In the genomic region with DNA sequence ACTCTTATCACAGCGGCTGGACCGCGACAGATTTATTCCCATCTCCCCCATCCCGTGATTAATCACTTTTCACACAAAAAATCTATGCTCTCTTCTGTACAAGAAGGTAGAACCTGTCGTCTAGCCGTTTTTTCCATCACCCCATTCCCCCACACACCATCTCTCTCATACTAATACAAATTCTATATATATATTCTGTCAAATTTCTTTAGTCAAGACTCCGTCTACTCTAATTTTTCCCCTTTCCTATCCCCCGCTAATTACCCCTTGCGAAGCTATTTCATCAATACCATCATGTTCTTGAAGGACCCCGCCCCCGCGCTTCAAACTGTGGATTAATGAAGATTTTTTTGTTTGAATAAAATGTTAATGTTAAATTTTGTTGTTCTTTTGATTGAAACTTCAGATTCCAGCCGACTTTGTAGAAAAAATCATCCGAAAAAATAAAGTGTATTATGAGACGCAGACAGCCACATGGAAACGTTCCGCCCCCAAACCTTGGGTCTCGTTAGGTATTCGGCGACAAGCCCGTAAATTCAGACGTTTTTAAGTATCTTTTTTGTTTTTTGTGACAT, we compare ENCODE assay signal across 8 worm cellular contexts.
A peak's percentile ranks its signal among the peaks of the same experiment; 100 is the strongest.
TF ChIP-seq lines count a peak whose summit lies in the region.

No protein-coding gene starts in this region.

TF ChIP-seq in whole organism, L1 larva, 84 proteins besides CTCF, POLR2A, EP300 and RAD21 (continues in another document):
- no peak for TF ChIP-seq mef-2 (tag; optimal IDR thresholded peaks at IDR 0.05; lab: Kevin White, UChicago)
- TF ChIP-seq swsn-7 (tag; optimal IDR thresholded peaks at IDR 0.05; lab: Kevin White, UChicago): peak; percentile 14
- peak in 1 of 2 experiments; percentile 21 for TF ChIP-seq lin-35 (GFP tag; optimal IDR thresholded peaks at IDR 0.05; lab: Kevin White, UChicago)
- no peak for TF ChIP-seq unc-30 (tag; optimal IDR thresholded peaks at IDR 0.05; lab: Kevin White, UChicago)
- peak; percentile 55 for TF ChIP-seq grh-1 (GFP tag; IDR thresholded peaks at IDR 0.05; lab: Robert Waterston, UW)
- TF ChIP-seq nhr-85 (tag; lab: Kevin White, UChicago): peak; percentile 82
- TF ChIP-seq nhr-20 (tag; optimal IDR thresholded peaks at IDR 0.05; lab: Kevin White, UChicago): peak; percentile 26
- peak in 1 of 2 experiments; percentile 21 for TF ChIP-seq efl-1 (optimal IDR thresholded peaks at IDR 0.05; lab: Kevin White, UChicago)
- peak in 1 of 2 experiments; percentile 92 for TF ChIP-seq efl-1 (GFP tag; optimal IDR thresholded peaks at IDR 0.05 in 1 of 2; lab: Kevin White, UChicago)
- TF ChIP-seq elt-2 (tag; optimal IDR thresholded peaks at IDR 0.05; lab: Kevin White, UChicago): peak; percentile 61

TF ChIP-seq in whole organism, L2 larva, 48 proteins besides CTCF, POLR2A, EP300 and RAD21 (continues in another document):
- no peak for TF ChIP-seq lin-11 (tag; optimal IDR thresholded peaks at IDR 0.05; lab: Kevin White, UChicago)
- peak; percentile 65 for TF ChIP-seq crh-2 (tag; optimal IDR thresholded peaks at IDR 0.05; lab: Kevin White, UChicago)
- TF ChIP-seq alr-1 (tag; optimal IDR thresholded peaks at IDR 0.05; lab: Kevin White, UChicago): no peak
- no peak for TF ChIP-seq nhr-237 (tag; optimal IDR thresholded peaks at IDR 0.05; lab: Kevin White, UChicago)
- peak; percentile 62 for TF ChIP-seq nhr-25 (tag; optimal IDR thresholded peaks at IDR 0.05; lab: Kevin White, UChicago)
- TF ChIP-seq unc-62 (GFP tag; optimal IDR thresholded peaks at IDR 0.05; lab: Kevin White, UChicago): no peak
- TF ChIP-seq gmeb-1 (tag; optimal IDR thresholded peaks at IDR 0.05; lab: Kevin White, UChicago): peak; percentile 41
- TF ChIP-seq ztf-11 (tag; optimal IDR thresholded peaks at IDR 0.05; lab: Kevin White, UChicago): no peak
- no peak for TF ChIP-seq nhr-23 (tag; optimal IDR thresholded peaks at IDR 0.05; lab: Kevin White, UChicago)
- TF ChIP-seq blmp-1 (tag; optimal IDR thresholded peaks at IDR 0.05; lab: Kevin White, UChicago; ENCODE audit: insufficient read depth): no peak
- TF ChIP-seq fos-1 (tag; optimal IDR thresholded peaks at IDR 0.05; lab: Kevin White, UChicago): peak; percentile 5

TF ChIP-seq in whole organism, L3 larva, 47 proteins besides CTCF, POLR2A, EP300 and RAD21 (continues in another document):
- TF ChIP-seq ama-1 (optimal IDR thresholded peaks at IDR 0.05; lab: Kevin White, UChicago) (peak; percentile 92), nhr-67 (tag; optimal IDR thresholded peaks at IDR 0.05; lab: Kevin White, UChicago) (no peak), elt-2 (tag; optimal IDR thresholded peaks at IDR 0.05; lab: Kevin White, UChicago) (peak; percentile 36), hmg-11 (tag; optimal IDR thresholded peaks at IDR 0.05; lab: Kevin White, UChicago) (no peak), pqm-1 (tag; optimal IDR thresholded peaks at IDR 0.05; lab: Kevin White, UChicago) (no peak), R02D3.7 (tag; optimal IDR thresholded peaks at IDR 0.05; lab: Kevin White, UChicago) (peak; percentile 56), nhr-11 (tag; optimal IDR thresholded peaks at IDR 0.05; lab: Kevin White, UChicago) (no peak), nhr-25 (tag; optimal IDR thresholded peaks at IDR 0.05; lab: Kevin White, UChicago) (peak; percentile 40), tbx-2 (tag; optimal IDR thresholded peaks at IDR 0.05; lab: Kevin White, UChicago) (peak; percentile 27), jun-1 (tag; optimal IDR thresholded peaks at IDR 0.05; lab: Kevin White, UChicago) (peak; percentile 44), fos-1 (tag; optimal IDR thresholded peaks at IDR 0.05; lab: Kevin White, UChicago) (no peak)

TF ChIP-seq in whole organism, L4 larva, 104 proteins besides CTCF, POLR2A, EP300 and RAD21 (continues in another document):
- TF ChIP-seq unc-62 (GFP tag; optimal IDR thresholded peaks at IDR 0.05 in 1 of 2; lab: Kevin White, UChicago) (no peak), unc-62 (tag; optimal IDR thresholded peaks at IDR 0.05; lab: Kevin White, UChicago) (no peak), lsy-2 (tag; optimal IDR thresholded peaks at IDR 0.05; lab: Kevin White, UChicago) (peak in 1 of 2 experiments; percentile 52), mdl-1 (tag; optimal IDR thresholded peaks at IDR 0.05; lab: Kevin White, UChicago) (peak in 1 of 2 experiments; percentile 18), nhr-10 (tag; optimal IDR thresholded peaks at IDR 0.05; lab: Kevin White, UChicago) (peak; percentile 76), nhr-42 (GFP tag; IDR thresholded peaks at IDR 0.05; lab: Robert Waterston, UW) (peak; percentile 27; the same call in 1 of the 2 replicates), unc-130 (GFP tag; optimal IDR thresholded peaks at IDR 0.05; lab: Kevin White, UChicago) (no peak), ama-1 (optimal IDR thresholded peaks at IDR 0.05; lab: Kevin White, UChicago) (peak; percentile 86), nhr-237 (tag; optimal IDR thresholded peaks at IDR 0.05; lab: Kevin White, UChicago) (no peak), spr-1 (tag; optimal IDR thresholded peaks at IDR 0.05; lab: Kevin White, UChicago) (no peak), F10B5.3 (tag; optimal IDR thresholded peaks at IDR 0.05; lab: Kevin White, UChicago) (no peak)

TF ChIP-seq in whole organism, late embryonic, 69 proteins besides CTCF, POLR2A, EP300 and RAD21:
- TF ChIP-seq ama-1 (optimal IDR thresholded peaks at IDR 0.05; lab: Kevin White, UChicago): peak; percentile 53
- no peak for TF ChIP-seq C38D4.7 (GFP tag; optimal IDR thresholded peaks at IDR 0.05; lab: Kevin White, UChicago)
TF ChIP-seq in whole organism, late embryonic: peak in this region for 1.

TF ChIP-seq in whole organism, midembryonic, 9 proteins besides CTCF, POLR2A, EP300 and RAD21:
- TF ChIP-seq ref-1 (GFP tag; conservative IDR thresholded peaks at IDR 0.05; lab: Robert Waterston, UW) (no peak), ztf-23 (GFP tag; IDR thresholded peaks at IDR 0.05; lab: Robert Waterston, UW) (0 out of 2 replicates have a peak, but pooled peaks have one; percentile 52)
TF ChIP-seq in whole organism, midembryonic: peak in this region for 1.

TF ChIP-seq in whole organism, mixed stage, embryonic, 35 proteins besides CTCF, POLR2A, EP300 and RAD21:
- TF ChIP-seq nhr-2 (tag; optimal IDR thresholded peaks at IDR 0.05; lab: Kevin White, UChicago): no peak
- TF ChIP-seq M03D4.4 (tag; optimal IDR thresholded peaks at IDR 0.05; lab: Kevin White, UChicago): peak; percentile 18
- no peak for TF ChIP-seq lsy-2 (tag; optimal IDR thresholded peaks at IDR 0.05; lab: Kevin White, UChicago)

TF ChIP-seq in whole organism, young adult, 124 proteins besides CTCF, POLR2A, EP300 and RAD21 (continues in another document):
- TF ChIP-seq sea-2 (GFP tag; IDR thresholded peaks at IDR 0.05; lab: Robert Waterston, UW) (no peak), snpc-3.4 (tag; optimal IDR thresholded peaks at IDR 0.05; lab: Kevin White, UChicago) (peak; percentile 7), F57C9.4 (tag; optimal IDR thresholded peaks at IDR 0.05; lab: Kevin White, UChicago) (peak; percentile 52), F10E7.11 (tag; optimal IDR thresholded peaks at IDR 0.05; lab: Kevin White, UChicago) (peak; percentile 65), lir-1 (GFP tag; conservative IDR thresholded peaks at IDR 0.05; lab: Robert Waterston, UW) (0 out of 2 replicates have a peak, but pooled peaks have one; percentile 12), attf-3 (GFP tag; conservative IDR thresholded peaks at IDR 0.05; lab: Robert Waterston, UW) (no peak), madf-6 (GFP tag; IDR thresholded peaks at IDR 0.05; lab: Robert Waterston, UW) (peak; percentile 46; the same call in 1 of the 2 replicates), aptf-2 (GFP tag; conservative IDR thresholded peaks at IDR 0.05; lab: Robert Waterston, UW) (no peak), die-1 (tag; optimal IDR thresholded peaks at IDR 0.05; lab: Kevin White, UChicago) (no peak), snpc-4 (GFP tag; optimal IDR thresholded peaks at IDR 0.05; lab: Kevin White, UChicago) (no peak), snpc-4 (tag; optimal IDR thresholded peaks at IDR 0.05; lab: Kevin White, UChicago) (peak in 1 of 4 experiments; percentile 12), nhr-90 (tag; optimal IDR thresholded peaks at IDR 0.05; lab: Kevin White, UChicago) (peak; percentile 52), ccch-3 (GFP tag; optimal IDR thresholded peaks at IDR 0.05; lab: Kevin White, UChicago) (no peak), dpff-1 (tag; optimal IDR thresholded peaks at IDR 0.05; lab: Kevin White, UChicago) (peak; percentile 46), tlf-1 (GFP tag; optimal IDR thresholded peaks at IDR 0.05; lab: Kevin White, UChicago) (peak; percentile 1), chd-7 (tag; optimal IDR thresholded peaks at IDR 0.05; lab: Kevin White, UChicago) (peak; percentile 65), gei-17 (GFP tag; optimal IDR thresholded peaks at IDR 0.05; lab: Kevin White, UChicago) (peak; percentile 62), hmg-20 (GFP tag; IDR thresholded peaks at IDR 0.05; lab: Robert Waterston, UW) (peak; percentile 62; the same call in 1 of the 2 replicates), madf-10 (tag; optimal IDR thresholded peaks at IDR 0.05; lab: Kevin White, UChicago) (peak; percentile 50), madf-8 (GFP tag; conservative IDR thresholded peaks at IDR 0.05; lab: Robert Waterston, UW) (no peak), ekl-4 (GFP tag; IDR thresholded peaks at IDR 0.05; lab: Robert Waterston, UW) (peak; percentile 85), hrde-1 (tag; optimal IDR thresholded peaks at IDR 0.05; lab: Kevin White, UChicago; ENCODE audit: borderline replicate concordance) (peak; percentile 29), nhr-179 (tag; optimal IDR thresholded peaks at IDR 0.05; lab: Kevin White, UChicago) (peak; percentile 63), let-526 (GFP tag; IDR thresholded peaks at IDR 0.05; lab: Robert Waterston, UW) (no peak), ztf-3 (GFP tag; optimal IDR thresholded peaks at IDR 0.05; lab: Kevin White, UChicago) (peak; percentile 48), fkh-3 (tag; optimal IDR thresholded peaks at IDR 0.05; lab: Kevin White, UChicago) (peak; percentile 37), attf-5 (GFP tag; optimal IDR thresholded peaks at IDR 0.05; lab: Kevin White, UChicago) (peak; percentile 22), F33H1.4 (GFP tag; IDR thresholded peaks at IDR 0.05; lab: Robert Waterston, UW) (no peak), Y53F4B.3 (GFP tag; IDR thresholded peaks at IDR 0.05; lab: Robert Waterston, UW) (no peak), hsf-1 (GFP tag; IDR thresholded peaks at IDR 0.05; lab: Robert Waterston, UW) (0 out of 2 replicates have a peak, but pooled peaks have one; percentile 6), lin-35 (GFP tag; optimal IDR thresholded peaks at IDR 0.05; lab: Kevin White, UChicago) (peak in 1 of 3 experiments; percentile 9), ceh-27 (GFP tag; optimal IDR thresholded peaks at IDR 0.05; lab: Kevin White, UChicago) (no peak), mxl-1 (tag; optimal IDR thresholded peaks at IDR 0.05; lab: Kevin White, UChicago) (no peak), madf-3 (GFP tag; IDR thresholded peaks at IDR 0.05; lab: Robert Waterston, UW) (no peak), B0336.3 (GFP tag; IDR thresholded peaks at IDR 0.05; lab: Robert Waterston, UW) (peak; percentile 75), ztf-26 (tag; optimal IDR thresholded peaks at IDR 0.05; lab: Kevin White, UChicago) (peak; percentile 66)
